Worm (Caenorhabditis elegans) whole organism, L4 larva: ENCODE results near the gene uvs-1.

Experiments
- F37D6.2 ChIP-seq: sonication (generic microtip); optimal IDR thresholded peaks from 2 replicates; lab custom pipeline; 2016; ENCODE audit warnings: mild to moderate bottlenecking, missing genetic modification characterization, missing compliant biosample characterization
- F44E2.7 ChIP-seq: fragments of 200-800 bp; sonication (Bioruptor generic); IDR thresholded peaks from 2 replicates; pipeline ENCODE4 v2.1.2; 2022; ENCODE audit warnings: missing genetic modification characterization, missing compliant biosample characterization
- F49E8.2 ChIP-seq: sonication (generic microtip); optimal IDR thresholded peaks from 2 replicates; lab custom pipeline; 2016; ENCODE audit warnings: missing compliant biosample characterization, mild to moderate bottlenecking, missing genetic modification characterization, borderline replicate concordance
- T20F7.1 ChIP-seq: fragments of 200-800 bp; sonication (Bioruptor generic); optimal IDR thresholded peaks from 2 replicates; lab custom pipeline; 2018; ENCODE audit warnings: mild to moderate bottlenecking, missing genetic modification characterization, missing compliant biosample characterization
- T26A8.4 ChIP-seq: fragments of 200-800 bp; sonication (Bioruptor generic); IDR thresholded peaks from 2 replicates; pipeline ENCODE4 v1.3.6; 2022; ENCODE audit warnings: missing genetic modification characterization, missing compliant biosample characterization
- Y105C5A.15 ChIP-seq: fragments of 200-800 bp; sonication (Bioruptor generic); IDR thresholded peaks from 2 replicates; pipeline ENCODE4 v1.3.6; 2022; ENCODE audit warnings: missing genetic modification characterization, missing compliant biosample characterization
- Y5F2A.4 ChIP-seq: fragments of 200-800 bp; sonication (Bioruptor generic); optimal IDR thresholded peaks from 2 replicates; lab custom pipeline; 2018; ENCODE audit warnings: mild to moderate bottlenecking, missing genetic modification characterization, missing compliant biosample characterization
- Y75B8A.6 ChIP-seq: fragments of 200-800 bp; sonication (Bioruptor generic); IDR thresholded peaks from 2 replicates; pipeline ENCODE4 v1.3.6; 2022; ENCODE audit warnings: missing genetic modification reagents, missing genetic modification characterization, missing compliant biosample characterization
- ZK546.5 ChIP-seq, 2 experiments: sonication (generic microtip); optimal IDR thresholded peaks; 2 replicates each; lab custom pipeline; 2017; ENCODE audit warnings: missing biosample characterization in 2 of 2, missing genetic modification characterization in 2 of 2
- aly-2 ChIP-seq: sonication (generic microtip); optimal IDR thresholded peaks from 2 replicates; lab custom pipeline; 2018; ENCODE audit warnings: missing biosample characterization, missing genetic modification characterization
- ama-1 ChIP-seq: fragments of 150-350 bp; optimal IDR thresholded peaks from 2 replicates; lab custom pipeline; 2014; ENCODE audit warnings: inconsistent platforms, mixed read lengths
- arid-1 ChIP-seq: fragments of 200-800 bp; sonication (Bioruptor generic); conservative IDR thresholded peaks from 2 replicates; pipeline ENCODE4 v1.3.6; 2022; ENCODE audit warnings: missing genetic modification reagents, missing genetic modification characterization, missing compliant biosample characterization
- ceh-44 ChIP-seq: fragments of 200-800 bp; sonication (Bioruptor generic); IDR thresholded peaks from 2 replicates; pipeline ENCODE4 v1.3.6; 2022; ENCODE audit warnings: missing genetic modification reagents, missing genetic modification characterization, missing compliant biosample characterization
- daf-12 ChIP-seq: fragments of 150-350 bp; optimal IDR thresholded peaks from 2 replicates; lab custom pipeline; 2014; ENCODE audit warnings: missing biosample characterization, missing genetic modification reagents, missing genetic modification characterization
- daf-16 ChIP-seq, 3 experiments: sonication (generic microtip); optimal IDR thresholded peaks; 2 replicates each; lab custom pipeline; 2016 to 2017; ENCODE audit warnings: missing genetic modification characterization in 3 of 3, missing genetic modification reagents in 3 of 3, mild to moderate bottlenecking in 2 of 3, missing compliant biosample characterization in 2 of 3, missing biosample characterization in 1 of 3, moderate library complexity in 1 of 3
- dpl-1 ChIP-seq: fragments of 150-350 bp; optimal IDR thresholded peaks from 2 replicates; lab custom pipeline; 2014; ENCODE audit warnings: missing biosample characterization, missing genetic modification reagents, missing genetic modification characterization
- duxl-1 ChIP-seq: sonication (generic microtip); optimal IDR thresholded peaks from 2 replicates; lab custom pipeline; 2016; ENCODE audit warnings: mild to moderate bottlenecking, missing genetic modification characterization, moderate library complexity, missing compliant biosample characterization; ENCODE audit not compliant: poor library complexity
- dve-1 ChIP-seq: sonication (generic microtip); optimal IDR thresholded peaks from 2 replicates; lab custom pipeline; 2017; ENCODE audit warnings: antibody characterized with exemption, mild to moderate bottlenecking, missing genetic modification characterization, missing compliant biosample characterization; ENCODE audit not compliant: insufficient read depth
- fkh-10 ChIP-seq: fragments of 150-350 bp; optimal IDR thresholded peaks from 2 replicates; lab custom pipeline; 2014; ENCODE audit warnings: missing biosample characterization, missing genetic modification reagents, missing genetic modification characterization
- fos-1 ChIP-seq: fragments of 150-350 bp; optimal IDR thresholded peaks from 2 replicates; lab custom pipeline; 2014; ENCODE audit warnings: missing biosample characterization, missing genetic modification characterization
- gei-8 ChIP-seq: fragments of 200-800 bp; sonication (Bioruptor generic); optimal IDR thresholded peaks from 2 replicates; lab custom pipeline; 2018; ENCODE audit warnings: mild to moderate bottlenecking, missing genetic modification characterization, missing compliant biosample characterization
- hif-1 ChIP-seq, 2 experiments: sonication (generic microtip); optimal IDR thresholded peaks; 2 replicates each; lab custom pipeline; 2016 to 2017; ENCODE audit warnings: missing compliant biosample characterization in 2 of 2, missing genetic modification characterization in 2 of 2, missing genetic modification reagents in 2 of 2, missing genotype in 2 of 2, mild to moderate bottlenecking in 1 of 2
- jun-1 ChIP-seq: fragments of 150-350 bp; optimal IDR thresholded peaks from 2 replicates; lab custom pipeline; 2014; ENCODE audit warnings: missing biosample characterization, missing genetic modification reagents, missing genetic modification characterization
- lin-1 ChIP-seq: fragments of 200-800 bp; sonication (Bioruptor generic); IDR thresholded peaks from 2 replicates; pipeline ENCODE4 v1.3.6; 2022; ENCODE audit warnings: missing genetic modification reagents, missing genetic modification characterization, missing compliant biosample characterization
- lin-29 ChIP-seq: fragments of 200-800 bp; sonication (Bioruptor generic); IDR thresholded peaks from 2 replicates; pipeline ENCODE4 v1.3.6; 2022; ENCODE audit warnings: missing genetic modification reagents, missing genetic modification characterization, missing compliant biosample characterization
- lin-38 ChIP-seq: fragments of 200-800 bp; sonication (Bioruptor generic); IDR thresholded peaks from 2 replicates; pipeline ENCODE4 v1.3.6; 2022; ENCODE audit warnings: missing genetic modification reagents, missing genetic modification characterization, missing compliant biosample characterization
- lin-39 ChIP-seq: fragments of 150-350 bp; optimal IDR thresholded peaks from 2 replicates; lab custom pipeline; 2014; ENCODE audit warnings: missing biosample characterization, missing genetic modification reagents, missing genetic modification characterization
- madf-9 ChIP-seq: fragments of 200-800 bp; sonication (Bioruptor generic); conservative IDR thresholded peaks from 2 replicates; pipeline ENCODE4 v1.3.6; 2022; ENCODE audit warnings: missing genetic modification reagents, missing genetic modification characterization, missing compliant biosample characterization
- mep-1 ChIP-seq: fragments of 150-350 bp; sonication (generic microtip); optimal IDR thresholded peaks from 3 replicates; lab custom pipeline; 2014; ENCODE audit warnings: missing biosample characterization, missing genetic modification characterization
- mes-2 ChIP-seq: sonication (generic microtip); optimal IDR thresholded peaks from 2 replicates; lab custom pipeline; 2016; ENCODE audit warnings: missing genotype, mild to moderate bottlenecking, missing genetic modification characterization, missing compliant biosample characterization; ENCODE audit not compliant: poor library complexity, severe bottlenecking
- nhr-11 ChIP-seq: fragments of 150-350 bp; optimal IDR thresholded peaks from 2 replicates; lab custom pipeline; 2014; ENCODE audit warnings: missing biosample characterization, missing genetic modification characterization
- nhr-25 ChIP-seq: sonication (generic microtip); optimal IDR thresholded peaks from 2 replicates; lab custom pipeline; 2017; ENCODE audit warnings: missing genetic modification characterization, mild to moderate bottlenecking, missing compliant biosample characterization, antibody characterized with exemption, moderate library complexity, borderline replicate concordance; ENCODE audit not compliant: insufficient read depth
- nhr-42 ChIP-seq: fragments of 200-800 bp; sonication (Bioruptor generic); IDR thresholded peaks from 2 replicates; pipeline ENCODE4 v1.3.6; 2022; ENCODE audit warnings: missing genetic modification characterization, missing compliant biosample characterization
- nhr-48 ChIP-seq: sonication (generic microtip); optimal IDR thresholded peaks from 2 replicates; lab custom pipeline; 2016; ENCODE audit warnings: mild to moderate bottlenecking, missing genetic modification characterization, missing compliant biosample characterization
- php-3 ChIP-seq: fragments of 200-800 bp; sonication (Bioruptor generic); IDR thresholded peaks from 2 replicates; pipeline ENCODE4 v1.3.6; 2022; ENCODE audit warnings: missing genetic modification reagents, missing genetic modification characterization, missing compliant biosample characterization
- pqm-1 ChIP-seq: sonication (generic microtip); optimal IDR thresholded peaks from 2 replicates; lab custom pipeline; 2017; ENCODE audit warnings: missing biosample characterization, missing genetic modification characterization
- saeg-2 ChIP-seq: fragments of 200-800 bp; sonication (Bioruptor generic); IDR thresholded peaks from 2 replicates; pipeline ENCODE4 v1.3.6; 2022; ENCODE audit warnings: missing genetic modification reagents, missing genetic modification characterization, missing compliant biosample characterization
- snpc-4 ChIP-seq: fragments of 150-350 bp; optimal IDR thresholded peaks from 2 replicates; lab custom pipeline; 2014; ENCODE audit warnings: missing biosample characterization, missing genetic modification characterization
- unc-130 ChIP-seq: sonication (generic microtip); optimal IDR thresholded peaks from 2 replicates; lab custom pipeline; 2016; ENCODE audit warnings: missing genetic modification reagents, missing genetic modification characterization, missing compliant biosample characterization
- vab-7 ChIP-seq: fragments of 200-800 bp; sonication (Bioruptor generic); IDR thresholded peaks from 2 replicates; pipeline ENCODE4 v1.3.6; 2022; ENCODE audit warnings: missing genetic modification reagents, missing genetic modification characterization, missing compliant biosample characterization
- zfp-3 ChIP-seq: fragments of 200-800 bp; sonication (Bioruptor generic); conservative IDR thresholded peaks from 2 replicates; pipeline ENCODE4 v1.3.6; 2022; ENCODE audit warnings: missing genetic modification reagents, missing genetic modification characterization, missing compliant biosample characterization
- ztf-7 ChIP-seq: fragments of 150-350 bp; optimal IDR thresholded peaks from 2 replicates; lab custom pipeline; 2014; ENCODE audit warnings: missing biosample characterization, missing genetic modification characterization

Gene uvs-1

ce11 chrV:7776029-7776628 lies 27.9 kb downstream of the uvs-1 start, which contains the start of the genes rpl-39 and rps-30 (continued):
- no peak for TF ChIP-seq gei-8 (GFP tag; lab: Kevin White, UChicago)
- TF ChIP-seq zfp-3: no peak
- no peak for TF ChIP-seq php-3 (GFP tag; lab: Robert Waterston, UW)
- TF ChIP-seq F44E2.7 (GFP tag; lab: Robert Waterston, UW): no peak
- 0 out of 2 replicates have a peak, but pooled peaks have one; percentile 26 for TF ChIP-seq arid-1 (GFP tag; lab: Robert Waterston, UW)
- TF ChIP-seq lin-38: peak; percentile 80
- TF ChIP-seq fos-1: no peak
- no peak for TF ChIP-seq T26A8.4 (GFP tag; lab: Robert Waterston, UW)
- TF ChIP-seq lin-29 (GFP tag; lab: Robert Waterston, UW): peak; percentile 58
- peak; percentile 83 for TF ChIP-seq dve-1 (tag; lab: Kevin White, UChicago)
- TF ChIP-seq Y75B8A.6: no peak
- TF ChIP-seq ceh-44 (GFP tag; lab: Robert Waterston, UW): no peak
- TF ChIP-seq vab-7 (GFP tag; lab: Robert Waterston, UW): 0 out of 2 replicates have a peak, but pooled peaks have one; percentile 48
- TF ChIP-seq nhr-25 (tag; lab: Kevin White, UChicago): peak; percentile 72
- peak; percentile 4 for TF ChIP-seq jun-1 (tag; lab: Kevin White, UChicago)
- peak; percentile 61 for TF ChIP-seq fkh-10
- TF ChIP-seq mep-1 (tag; lab: Kevin White, UChicago): peak; percentile 90
- peak in 1 of 2 experiments; percentile 83 for TF ChIP-seq hif-1 (tag; optimal IDR thresholded peaks at IDR 0.05; lab: Kevin White, UChicago)
- no peak for TF ChIP-seq aly-2 (tag; lab: Kevin White, UChicago)
- peak; percentile 87 for TF ChIP-seq nhr-11 (tag; lab: Kevin White, UChicago)
- TF ChIP-seq ztf-7 (tag; lab: Kevin White, UChicago): peak; percentile 20
- TF ChIP-seq pqm-1: peak; percentile 11
- no peak for TF ChIP-seq Y5F2A.4 (GFP tag; lab: Kevin White, UChicago)
- no peak for TF ChIP-seq ZK546.5 (tag; optimal IDR thresholded peaks at IDR 0.05; lab: Kevin White, UChicago)
- no peak for TF ChIP-seq daf-12
- peak; percentile 87 for TF ChIP-seq mes-2 (tag; lab: Kevin White, UChicago)
- TF ChIP-seq duxl-1 (tag; lab: Kevin White, UChicago): peak; percentile 23
- peak; percentile 80 for TF ChIP-seq dpl-1 (GFP tag; lab: Kevin White, UChicago)
- no peak for TF ChIP-seq snpc-4 (tag; lab: Kevin White, UChicago)
- TF ChIP-seq lin-39 (tag; lab: Kevin White, UChicago): no peak
- peak; percentile 52 for TF ChIP-seq unc-130 (GFP tag; lab: Kevin White, UChicago)
- peak; percentile 16 for TF ChIP-seq F37D6.2 (tag; lab: Kevin White, UChicago)
- peak; percentile 16 for TF ChIP-seq nhr-48 (tag; lab: Kevin White, UChicago)
- TF ChIP-seq madf-9 (GFP tag; lab: Robert Waterston, UW): 0 out of 2 replicates have a peak, but pooled peaks have one; percentile 26
- TF ChIP-seq nhr-42 (GFP tag; lab: Robert Waterston, UW): peak; percentile 74; the same call in 1 of the 2 replicates
- no peak for TF ChIP-seq daf-16 (GFP tag; optimal IDR thresholded peaks at IDR 0.05; lab: Kevin White, UChicago)
- no peak for TF ChIP-seq daf-16 (tag; optimal IDR thresholded peaks at IDR 0.05; lab: Kevin White, UChicago)
- peak; percentile 40 for TF ChIP-seq ama-1 (lab: Kevin White, UChicago)
- TF ChIP-seq T20F7.1 (GFP tag; lab: Kevin White, UChicago): peak; percentile 82

- TF ChIP-seq duxl-1 (tag; lab: Kevin White, UChicago): peak; percentile 19
- no peak for TF ChIP-seq lin-1 (GFP tag; lab: Robert Waterston, UW)
- no peak for TF ChIP-seq saeg-2
- TF ChIP-seq mep-1 (tag; lab: Kevin White, UChicago): no peak
- TF ChIP-seq F49E8.2: peak; percentile 13
- TF ChIP-seq Y105C5A.15 (GFP tag; lab: Robert Waterston, UW): no peak
Measured at ce11 chrV:7775226-7775625, 28.8 kb downstream of the uvs-1 start.
